Worm (Caenorhabditis elegans) whole organism, young adult: ENCODE results near the gene cdc-73.

Experiments used
- F10E7.11 ChIP-seq: sonication (generic microtip); optimal IDR thresholded peaks from 2 replicates; lab custom pipeline; 2017; ENCODE audit warnings: mild to moderate bottlenecking, missing genetic modification characterization, moderate library complexity, missing compliant biosample characterization
- F57C9.4 ChIP-seq: sonication (generic microtip); optimal IDR thresholded peaks from 2 replicates; lab custom pipeline; 2017; ENCODE audit warnings: mild to moderate bottlenecking, missing genetic modification characterization, missing compliant biosample characterization
- akir-1 ChIP-seq: fragments of 200-800 bp; sonication (Bioruptor generic); optimal IDR thresholded peaks from 2 replicates; lab custom pipeline; 2018; ENCODE audit warnings: mild to moderate bottlenecking, missing genetic modification characterization, moderate library complexity, missing compliant biosample characterization
- ama-1 ChIP-seq, 3 experiments: fragments of 150-350 bp in 1 of 3; sonication (generic microtip) in 2 of 3; optimal IDR thresholded peaks; 2 replicates each; lab custom pipeline; 2014 to 2018; ENCODE audit warnings: missing biosample characterization in 2 of 3, missing genetic modification characterization in 2 of 3, missing genetic modification reagents in 2 of 3
- atf-7 ChIP-seq: sonication (generic microtip); optimal IDR thresholded peaks from 2 replicates; lab custom pipeline; 2017; ENCODE audit warnings: mild to moderate bottlenecking, missing genetic modification characterization, missing compliant biosample characterization
- dpl-1 ChIP-seq: fragments of 150-350 bp; optimal IDR thresholded peaks from 2 replicates; lab custom pipeline; 2014; ENCODE audit warnings: missing biosample characterization, missing genetic modification reagents, missing genetic modification characterization
- ets-4 ChIP-seq: fragments of 200-800 bp; sonication (Bioruptor generic); optimal IDR thresholded peaks from 2 replicates; lab custom pipeline; 2018; ENCODE audit warnings: mild to moderate bottlenecking, missing genetic modification characterization, missing compliant biosample characterization
- him-1 ChIP-seq: sonication (generic microtip); optimal IDR thresholded peaks from 2 replicates; lab custom pipeline; 2016; ENCODE audit warnings: missing genotype, missing genetic modification reagents, missing genetic modification characterization, missing compliant biosample characterization
- lag-1 ChIP-seq: fragments of 200-800 bp; sonication (Bioruptor generic); IDR thresholded peaks from 2 replicates; pipeline ENCODE4 v1.3.6; 2022; ENCODE audit warnings: missing genetic modification reagents, missing genetic modification characterization, missing compliant biosample characterization
- lsl-1 ChIP-seq: fragments of 200-800 bp; sonication (Bioruptor generic); optimal IDR thresholded peaks from 2 replicates; lab custom pipeline; 2018; ENCODE audit warnings: mild to moderate bottlenecking, missing genetic modification characterization, moderate library complexity, missing compliant biosample characterization
- mcd-1 ChIP-seq: fragments of 200-800 bp; sonication (Bioruptor generic); IDR thresholded peaks from 2 replicates; pipeline ENCODE4 v1.3.6; 2022; ENCODE audit warnings: missing genetic modification reagents, missing genetic modification characterization, missing compliant biosample characterization
- nfya-1 ChIP-seq: sonication (generic microtip); optimal IDR thresholded peaks from 2 replicates; lab custom pipeline; 2017; ENCODE audit warnings: antibody characterized with exemption, missing compliant biosample characterization, missing genetic modification characterization, borderline replicate concordance; ENCODE audit not compliant: insufficient read depth
- pha-4 ChIP-seq: fragments of 150-350 bp; sonication (generic microtip); optimal IDR thresholded peaks from 2 replicates; lab custom pipeline; 2014; ENCODE audit warnings: missing biosample characterization, missing genetic modification reagents, missing genetic modification characterization
- unc-62 ChIP-seq: fragments of 150-350 bp; optimal IDR thresholded peaks from 2 replicates; lab custom pipeline; 2014; ENCODE audit warnings: missing biosample characterization, missing genetic modification reagents, missing genetic modification characterization

ce11 chrIV:3994318-3994717 lies 48.1 kb upstream of the cdc-73 start, which contains the start of gene F47C12.13:
- TF ChIP-seq ets-4 (GFP tag; lab: Kevin White, UChicago) (no peak), F57C9.4 (tag; lab: Kevin White, UChicago) (no peak), akir-1 (GFP tag; lab: Kevin White, UChicago) (no peak), nfya-1 (tag; lab: Kevin White, UChicago) (no peak), F10E7.11 (tag; lab: Kevin White, UChicago) (no peak), dpl-1 (no peak), lsl-1 (GFP tag; lab: Kevin White, UChicago) (no peak), him-1 (no peak), mcd-1 (GFP tag; lab: Robert Waterston, UW) (no peak), unc-62 (GFP tag; lab: Kevin White, UChicago) (no peak), atf-7 (tag; lab: Kevin White, UChicago) (no peak), ama-1 (optimal IDR thresholded peaks at IDR 0.05; lab: Kevin White, UChicago) (no peak), ama-1 (GFP tag; optimal IDR thresholded peaks at IDR 0.05; lab: Kevin White, UChicago) (no peak), lag-1 (GFP tag; lab: Robert Waterston, UW) (0 out of 2 replicates have a peak, but pooled peaks have one; percentile 16), pha-4 (tag; lab: Kevin White, UChicago) (no peak)
